Fruit fly (Drosophila melanogaster) whole organism, embryonic: Measurements from ENCODE around the gene Reck.

Experiments
- CG10274 ChIP-seq: fragments of 200-800 bp; sonication (Bioruptor generic); optimal IDR thresholded peaks from 3 replicates; lab custom pipeline; 2017; ENCODE audit warnings: missing biosample characterization, mild to moderate bottlenecking, missing genetic modification characterization
- CG1603 ChIP-seq: fragments of 200-800 bp; sonication (Bioruptor generic); optimal IDR thresholded peaks from 2 replicates; lab custom pipeline; 2019; ENCODE audit warnings: missing biosample characterization, mild to moderate bottlenecking, missing genetic modification characterization, moderate library complexity
- CG16813 ChIP-seq: fragments of 200-800 bp; sonication (Bioruptor generic); IDR thresholded peaks from 3 replicates; pipeline ENCODE4 v1.3.6; 2022; ENCODE audit warnings: missing biosample characterization, missing genetic modification characterization; ENCODE audit not compliant: partially characterized antibody
- CG32532 ChIP-seq: fragments of 200-800 bp; sonication (Bioruptor generic); IDR thresholded peaks from 2 replicates; pipeline ENCODE4 v1.3.6; 2022; ENCODE audit warnings: missing biosample characterization, missing genetic modification characterization
- CG34376 ChIP-seq: fragments of 200-800 bp; sonication (Bioruptor generic); optimal IDR thresholded peaks from 2 replicates; lab custom pipeline; 2018; ENCODE audit warnings: missing biosample characterization, mild to moderate bottlenecking, missing genetic modification characterization
- CG3847 ChIP-seq: fragments of 200-800 bp; sonication (Bioruptor generic); IDR thresholded peaks from 2 replicates; pipeline ENCODE4 v1.3.6; 2022; ENCODE audit warnings: missing biosample characterization, missing genetic modification characterization
- Hmx ChIP-seq: fragments of 200-800 bp; sonication (Bioruptor generic); optimal IDR thresholded peaks from 2 replicates; lab custom pipeline; 2016; ENCODE audit warnings: missing biosample characterization, missing genetic modification characterization
- dm ChIP-seq: fragments of 200-800 bp; sonication (Bioruptor generic); optimal IDR thresholded peaks from 3 replicates; lab custom pipeline; 2016; ENCODE audit warnings: missing biosample characterization, missing genetic modification characterization
- sens ChIP-seq: fragments of 200-800 bp; sonication (Bioruptor generic); peaks from one replicate; lab custom pipeline; 2016; ENCODE audit warnings: missing biosample characterization, missing genetic modification characterization

dm6 chr3L:15043874-15044336, 30.0 kb upstream of the Reck start, which contains the start of gene ind:
- TF ChIP-seq sens (GFP tag; lab: Kevin White, UChicago), result no peak
- no peak for TF ChIP-seq dm
- TF ChIP-seq CG1603 (tag; lab: Kevin White, UChicago), result no peak
- TF ChIP-seq CG16813 (GFP tag; lab: Robert Waterston, UW), result no peak
- TF ChIP-seq CG10274, result no peak
- TF ChIP-seq Hmx (GFP tag; lab: Kevin White, UChicago), result no peak
- TF ChIP-seq CG3847 (GFP tag; lab: Robert Waterston, UW), result no peak
- TF ChIP-seq CG32532, result no peak
- no peak for TF ChIP-seq CG34376 (GFP tag; lab: Kevin White, UChicago)
